Fruit fly (Drosophila melanogaster): ENCODE measurements around the gene obst-I.

DNA sequence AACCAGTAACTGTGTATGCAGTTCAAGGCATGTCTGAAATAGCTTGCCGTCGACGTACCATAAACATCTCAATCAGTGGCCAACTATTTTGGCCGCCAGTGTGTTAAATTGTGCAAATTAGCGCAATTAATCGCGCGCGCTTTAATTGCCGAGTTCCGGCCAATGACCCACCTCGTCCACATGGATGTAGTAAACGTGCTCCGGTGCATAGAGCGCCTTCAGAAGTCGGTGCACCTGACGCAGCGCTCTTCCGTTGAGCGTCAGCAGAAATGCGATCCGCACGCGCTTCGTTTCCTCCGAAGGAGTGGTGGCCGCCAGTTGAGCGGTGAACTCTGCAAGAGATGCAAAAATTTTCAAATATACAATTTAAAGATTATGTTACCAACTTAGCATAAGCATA lies 6.4 kb upstream of the obst-I start:
- TF ChIP-seq usp (GFP tag; optimal IDR thresholded peaks at IDR 0.05) (no peak), Jra (GFP tag; optimal IDR thresholded peaks at IDR 0.05) (no peak), Sp1 (GFP tag; optimal IDR thresholded peaks at IDR 0.05) (no peak), HLH106 (tag; optimal IDR thresholded peaks at IDR 0.05) (no peak), brk (GFP tag; optimal IDR thresholded peaks at IDR 0.05) (no peak), h (GFP tag; optimal IDR thresholded peaks at IDR 0.05) (no peak)
